Fruit fly (Drosophila melanogaster) whole organism, prepupa: ENCODE measurements around the gene CG32445.
A peak's percentile ranks its signal among the peaks of the same experiment; 100 is the strongest.

ENCODE experiments used
- CG10669 ChIP-seq: fragments of 200-800 bp; sonication (Bioruptor generic); optimal IDR thresholded peaks from 3 replicates; lab custom pipeline; 2018; ENCODE audit warnings: missing biosample characterization, mild to moderate bottlenecking, missing genetic modification characterization, moderate library complexity
- CG11294 ChIP-seq: fragments of 200-800 bp; sonication (Bioruptor generic); IDR thresholded peaks from 2 replicates; pipeline ENCODE4 v1.3.6; 2022; ENCODE audit warnings: missing biosample characterization, missing genetic modification characterization
- CG11762 ChIP-seq: fragments of 200-800 bp; sonication (Bioruptor generic); optimal IDR thresholded peaks from 3 replicates; lab custom pipeline; 2016; ENCODE audit warnings: missing biosample characterization, missing genetic modification characterization; ENCODE audit not compliant: insufficient read depth
- CG11902 ChIP-seq: fragments of 200-800 bp; sonication (Bioruptor generic); optimal IDR thresholded peaks from 3 replicates; lab custom pipeline; 2016; ENCODE audit warnings: missing biosample characterization, missing genetic modification characterization
- CG15336 ChIP-seq: fragments of 200-800 bp; sonication (Bioruptor generic); IDR thresholded peaks from 2 replicates; pipeline ENCODE4 v1.3.6; 2022; ENCODE audit warnings: missing biosample characterization, missing genetic modification characterization
- CG1621 ChIP-seq: fragments of 200-800 bp; sonication (Bioruptor generic); optimal IDR thresholded peaks from 3 replicates; lab custom pipeline; 2018; ENCODE audit warnings: missing biosample characterization, mild to moderate bottlenecking, missing genetic modification characterization
- CG16779 ChIP-seq: fragments of 200-800 bp; sonication (Bioruptor generic); optimal IDR thresholded peaks from 3 replicates; lab custom pipeline; 2017; ENCODE audit warnings: missing biosample characterization, mild to moderate bottlenecking, missing genetic modification characterization
- CG3032 ChIP-seq: fragments of 200-800 bp; optimal IDR thresholded peaks from 2 replicates; lab custom pipeline; 2019; ENCODE audit warnings: missing biosample characterization, mild to moderate bottlenecking, missing genetic modification characterization, moderate library complexity
- CG32006 ChIP-seq: fragments of 200-800 bp; sonication (Bioruptor generic); optimal IDR thresholded peaks from 3 replicates; lab custom pipeline; 2017; ENCODE audit warnings: missing biosample characterization, mild to moderate bottlenecking, missing genetic modification characterization
- CG34406 ChIP-seq: fragments of 200-800 bp; sonication (Bioruptor generic); optimal IDR thresholded peaks from 3 replicates; lab custom pipeline; 2016; ENCODE audit warnings: missing biosample characterization, missing genetic modification characterization
- CG6163 ChIP-seq: fragments of 200-800 bp; sonication (Bioruptor generic); IDR thresholded peaks from 3 replicates; pipeline ENCODE4 v1.3.6; 2022; ENCODE audit warnings: missing biosample characterization, missing genetic modification characterization
- CG6276 ChIP-seq: fragments of 200-800 bp; sonication (Bioruptor generic); optimal IDR thresholded peaks from 2 replicates; lab custom pipeline; 2017; ENCODE audit warnings: missing biosample characterization, mild to moderate bottlenecking, missing genetic modification characterization
- CG6792 ChIP-seq: fragments of 200-800 bp; sonication (Bioruptor generic); optimal IDR thresholded peaks from 3 replicates; lab custom pipeline; 2016; ENCODE audit warnings: missing biosample characterization, missing genetic modification characterization
- CG6808 ChIP-seq: fragments of 200-800 bp; sonication (Bioruptor generic); optimal IDR thresholded peaks from 3 replicates; lab custom pipeline; 2017; ENCODE audit warnings: missing biosample characterization, missing genetic modification characterization, mild to moderate bottlenecking, moderate library complexity, missing genetic modification reagents
- CG6854 ChIP-seq: fragments of 200-800 bp; sonication (Bioruptor generic); optimal IDR thresholded peaks from 2 replicates; lab custom pipeline; 2017; ENCODE audit warnings: missing biosample characterization, mild to moderate bottlenecking, missing genetic modification characterization
- CG8319 ChIP-seq: fragments of 200-800 bp; sonication (Bioruptor generic); optimal IDR thresholded peaks from 3 replicates; lab custom pipeline; 2016; ENCODE audit warnings: missing biosample characterization, missing genetic modification characterization
- CG8632 ChIP-seq: fragments of 200-800 bp; sonication (Bioruptor generic); optimal IDR thresholded peaks from 3 replicates; lab custom pipeline; 2016; ENCODE audit warnings: missing biosample characterization, missing genetic modification characterization
- CG9139 ChIP-seq: fragments of 200-800 bp; sonication (Bioruptor generic); optimal IDR thresholded peaks from 3 replicates; lab custom pipeline; 2017; ENCODE audit warnings: missing biosample characterization, mild to moderate bottlenecking, missing genetic modification characterization
- Eip75B ChIP-seq: fragments of 200-800 bp; sonication (Bioruptor generic); optimal IDR thresholded peaks from 3 replicates; lab custom pipeline; 2016; ENCODE audit warnings: missing biosample characterization, missing genetic modification characterization
- Eip78C ChIP-seq: fragments of 200-800 bp; sonication (Bioruptor generic); peaks from one replicate; lab custom pipeline; 2016; ENCODE audit warnings: missing biosample characterization, missing genetic modification characterization
- Eip93F ChIP-seq: fragments of 200-800 bp; sonication (Bioruptor generic); optimal IDR thresholded peaks from 2 replicates; lab custom pipeline; 2016; ENCODE audit warnings: missing biosample characterization, mild to moderate bottlenecking, missing genetic modification characterization
- Ets21C ChIP-seq: fragments of 200-800 bp; sonication (Bioruptor generic); optimal IDR thresholded peaks from 3 replicates; lab custom pipeline; 2016; ENCODE audit warnings: missing biosample characterization, missing genetic modification characterization
- Ets96B ChIP-seq: fragments of 200-800 bp; optimal IDR thresholded peaks from 2 replicates; lab custom pipeline; 2019; ENCODE audit warnings: missing biosample characterization, mild to moderate bottlenecking, missing genetic modification characterization, moderate library complexity
- Gug ChIP-seq: fragments of 200-800 bp; sonication (Bioruptor generic); IDR thresholded peaks from 2 replicates; pipeline ENCODE4 v1.3.6; 2022; ENCODE audit warnings: missing biosample characterization, missing genetic modification characterization
- Hr38 ChIP-seq: sonication (Bioruptor generic); optimal IDR thresholded peaks from 2 replicates; lab custom pipeline; 2016; ENCODE audit warnings: missing biosample characterization, missing genetic modification characterization
- Hr39 ChIP-seq: fragments of 200-800 bp; sonication (Bioruptor generic); optimal IDR thresholded peaks from 2 replicates; lab custom pipeline; 2016; ENCODE audit warnings: missing biosample characterization, missing genetic modification characterization
- Hr4 ChIP-seq: fragments of 200-800 bp; sonication (Bioruptor generic); optimal IDR thresholded peaks from 3 replicates; lab custom pipeline; 2016; ENCODE audit warnings: missing biosample characterization, missing genetic modification characterization
- Lpt ChIP-seq: fragments of 200-800 bp; sonication (Bioruptor generic); optimal IDR thresholded peaks from 3 replicates; lab custom pipeline; 2016; ENCODE audit warnings: missing biosample characterization, missing genetic modification characterization
- Met ChIP-seq: fragments of 200-800 bp; sonication (Bioruptor generic); optimal IDR thresholded peaks from 3 replicates; lab custom pipeline; 2016; ENCODE audit warnings: missing biosample characterization, missing genetic modification characterization
- OdsH ChIP-seq: fragments of 200-800 bp; sonication (Bioruptor generic); optimal IDR thresholded peaks from 3 replicates; lab custom pipeline; 2016; ENCODE audit warnings: missing biosample characterization, missing genetic modification characterization
- Smox ChIP-seq: fragments of 200-800 bp; sonication (Bioruptor generic); optimal IDR thresholded peaks from 3 replicates; lab custom pipeline; 2016; ENCODE audit warnings: missing biosample characterization, missing genetic modification characterization
- Sox102F ChIP-seq: fragments of 200-800 bp; sonication (Bioruptor generic); optimal IDR thresholded peaks from 2 replicates; lab custom pipeline; 2016; ENCODE audit warnings: missing biosample characterization, mild to moderate bottlenecking, missing genetic modification characterization
- Sox14 ChIP-seq: fragments of 200-800 bp; sonication (Bioruptor generic); optimal IDR thresholded peaks from 3 replicates; lab custom pipeline; 2016; ENCODE audit warnings: missing biosample characterization, missing genetic modification characterization
- Sox15 ChIP-seq: fragments of 200-800 bp; sonication (Bioruptor generic); optimal IDR thresholded peaks from 3 replicates; lab custom pipeline; 2016; ENCODE audit warnings: missing biosample characterization, missing genetic modification characterization
- achi ChIP-seq: fragments of 200-800 bp; sonication (Bioruptor generic); optimal IDR thresholded peaks from 3 replicates; lab custom pipeline; 2016; ENCODE audit warnings: missing biosample characterization, missing genetic modification characterization
- acj6 ChIP-seq: fragments of 200-800 bp; sonication (Bioruptor generic); optimal IDR thresholded peaks from 3 replicates; lab custom pipeline; 2016; ENCODE audit warnings: missing biosample characterization, missing genetic modification characterization
- cyc ChIP-seq: fragments of 200-800 bp; sonication (Bioruptor generic); optimal IDR thresholded peaks from 3 replicates; lab custom pipeline; 2016; ENCODE audit warnings: missing biosample characterization, missing genetic modification characterization
- dsx ChIP-seq: fragments of 200-800 bp; optimal IDR thresholded peaks from 3 replicates; lab custom pipeline; 2019; ENCODE audit warnings: missing biosample characterization, mild to moderate bottlenecking, missing genetic modification characterization, moderate library complexity; ENCODE audit not compliant: poor library complexity, severe bottlenecking
- eg ChIP-seq: fragments of 200-800 bp; sonication (Bioruptor generic); IDR thresholded peaks from 3 replicates; pipeline ENCODE4 v1.3.6; 2022; ENCODE audit warnings: missing biosample characterization, missing genetic modification characterization
- esn ChIP-seq: fragments of 200-800 bp; sonication (Bioruptor generic); optimal IDR thresholded peaks from 2 replicates; lab custom pipeline; 2016; ENCODE audit warnings: missing biosample characterization, mild to moderate bottlenecking, missing genetic modification characterization, moderate library complexity
- fd59A ChIP-seq: fragments of 200-800 bp; sonication (Bioruptor generic); optimal IDR thresholded peaks from 2 replicates; lab custom pipeline; 2017; ENCODE audit warnings: missing biosample characterization, mild to moderate bottlenecking, missing genetic modification characterization, missing genetic modification reagents
- fd85E ChIP-seq: fragments of 200-800 bp; sonication (Bioruptor generic); optimal IDR thresholded peaks from 3 replicates; lab custom pipeline; 2016; ENCODE audit warnings: missing biosample characterization, missing genetic modification characterization
- lz ChIP-seq: fragments of 200-800 bp; sonication (Bioruptor generic); optimal IDR thresholded peaks from 3 replicates; lab custom pipeline; 2016; ENCODE audit warnings: missing biosample characterization, missing genetic modification characterization
- salr ChIP-seq, 2 experiments: fragments of 200-800 bp; sonication (Bioruptor generic); optimal IDR thresholded peaks; 3 replicates each; lab custom pipeline; 2016 to 2018; ENCODE audit warnings: missing biosample characterization in 2 of 2, missing genetic modification characterization in 2 of 2, mild to moderate bottlenecking in 1 of 2
- spab ChIP-seq: fragments of 200-800 bp; sonication (Bioruptor generic); optimal IDR thresholded peaks from 2 replicates; lab custom pipeline; 2017; ENCODE audit warnings: missing biosample characterization, mild to moderate bottlenecking, missing genetic modification characterization, missing genetic modification reagents
- ss ChIP-seq, 2 experiments: fragments of 200-800 bp; sonication (Bioruptor generic); optimal IDR thresholded peaks; 2 replicates in 1 of 2; 3 replicates in 1 of 2; lab custom pipeline; 2017 to 2018; ENCODE audit warnings: mild to moderate bottlenecking in 2 of 2, missing biosample characterization in 2 of 2, missing genetic modification characterization in 2 of 2, moderate library complexity in 1 of 2
- svp ChIP-seq: fragments of 200-800 bp; sonication (Bioruptor generic); peaks from one replicate; lab custom pipeline; 2016; ENCODE audit warnings: missing biosample characterization, missing genetic modification characterization

The CG32445 gene

dm6 chr3L:21639059-21639458, at the start of gene CG32445:
Gene CG32445, plus strand, starts transcription at chr3L:21639359.
- no peak for TF ChIP-seq Lpt (GFP tag; lab: Kevin White, UChicago)
- no peak for TF ChIP-seq Hr4 (GFP tag; lab: Kevin White, UChicago)
- TF ChIP-seq fd85E (GFP tag; lab: Kevin White, UChicago) = no peak
- no peak for TF ChIP-seq CG32006
- no peak for TF ChIP-seq CG11762

- peak; percentile 54 for TF ChIP-seq svp (GFP tag; lab: Kevin White, UChicago)
- peak in 1 of 2 experiments; percentile 53 for TF ChIP-seq ss (GFP tag; optimal IDR thresholded peaks at IDR 0.05; lab: Kevin White, UChicago)
- no peak for TF ChIP-seq CG10669 (GFP tag; lab: Kevin White, UChicago)
- TF ChIP-seq, all 60 proteins: peak for 2
Observed at dm6 chr3L:21591247-21591646, 47.9 kb upstream of the CG32445 start.

- TF ChIP-seq Eip93F (GFP tag; lab: Kevin White, UChicago) (no peak), spab (GFP tag; lab: Kevin White, UChicago) (peak; percentile 47), CG8319 (no peak), salr (GFP tag; optimal IDR thresholded peaks at IDR 0.05; lab: Kevin White, UChicago) (peak in 1 of 2 experiments; percentile 37), lz (GFP tag; lab: Kevin White, UChicago) (peak; percentile 57), CG9139 (GFP tag; lab: Kevin White, UChicago) (no peak), achi (GFP tag; lab: Kevin White, UChicago) (peak; percentile 42), fd59A (GFP tag; lab: Kevin White, UChicago) (peak; percentile 54), Lpt (GFP tag; lab: Kevin White, UChicago) (no peak), Sox15 (GFP tag; lab: Kevin White, UChicago) (peak; percentile 16), CG6163 (GFP tag; lab: Robert Waterston, UW) (peak; percentile 72; the same call in 2 of the 3 replicates), OdsH (GFP tag; lab: Kevin White, UChicago) (peak; percentile 48), CG11902 (peak; percentile 40), eg (GFP tag; lab: Robert Waterston, UW) (0 out of 3 replicates have a peak, but pooled peaks have one; percentile 54), cyc (GFP tag; lab: Kevin White, UChicago) (peak; percentile 71), CG6792 (GFP tag; lab: Kevin White, UChicago) (peak; percentile 44), Hr38 (GFP tag; lab: Kevin White, UChicago) (no peak), Hr4 (GFP tag; lab: Kevin White, UChicago) (peak; percentile 6), CG15336 (GFP tag; lab: Robert Waterston, UW) (no peak), Hr39 (GFP tag; lab: Kevin White, UChicago) (peak; percentile 66), Gug (GFP tag; lab: Robert Waterston, UW) (no peak), Smox (GFP tag; lab: Kevin White, UChicago) (peak; percentile 51), CG1621 (tag; lab: Kevin White, UChicago) (peak; percentile 53), CG3032 (tag; lab: Kevin White, UChicago) (peak; percentile 48), CG6808 (GFP tag; lab: Kevin White, UChicago) (peak; percentile 46), CG6276 (GFP tag; lab: Kevin White, UChicago) (no peak), Met (GFP tag; lab: Kevin White, UChicago) (peak; percentile 71), CG6854 (GFP tag; lab: Kevin White, UChicago) (peak; percentile 32), fd85E (GFP tag; lab: Kevin White, UChicago) (no peak), dsx (peak; percentile 54), ss (GFP tag; optimal IDR thresholded peaks at IDR 0.05; lab: Kevin White, UChicago) (peak; percentile 32 to 35), CG10669 (GFP tag; lab: Kevin White, UChicago) (peak; percentile 51), esn (GFP tag; lab: Kevin White, UChicago) (peak; percentile 74), Eip78C (peak; percentile 81), Ets96B (peak; percentile 43), Sox102F (peak; percentile 67), Sox14 (GFP tag; lab: Kevin White, UChicago) (peak; percentile 64), svp (GFP tag; lab: Kevin White, UChicago) (peak; percentile 82), Eip75B (GFP tag; lab: Kevin White, UChicago) (peak; percentile 59), CG8632 (peak; percentile 35), acj6 (peak; percentile 55), CG34406 (GFP tag; lab: Kevin White, UChicago) (peak; percentile 23), CG11294 (no peak), Ets21C (GFP tag; lab: Kevin White, UChicago) (peak; percentile 33), CG16779 (tag; lab: Kevin White, UChicago) (peak; percentile 25)
Observed at dm6 chr3L:21594408-21594807, 44.8 kb upstream of the CG32445 start.
